Fruit fly (Drosophila melanogaster) whole organism, pupa: Measurements from ENCODE around the gene IntS9.
A peak's percentile ranks its signal among the peaks of the same experiment; 100 is the strongest.

ENCODE experiments used
- CG10348 ChIP-seq: fragments of 200-800 bp; sonication (Bioruptor generic); IDR thresholded peaks from 2 replicates; pipeline ENCODE4 v1.3.6; 2022; ENCODE audit warnings: missing biosample characterization, missing genetic modification characterization
- CG12605 ChIP-seq: fragments of 200-800 bp; sonication (Bioruptor generic); IDR thresholded peaks from 2 replicates; pipeline ENCODE4 v1.3.6; 2022; ENCODE audit warnings: missing biosample characterization, missing genetic modification characterization
- CG13204 ChIP-seq: fragments of 200-800 bp; sonication (Bioruptor generic); optimal IDR thresholded peaks from 2 replicates; lab custom pipeline; 2018; ENCODE audit warnings: missing biosample characterization, mild to moderate bottlenecking, missing genetic modification characterization, moderate library complexity
- CG14655 ChIP-seq: fragments of 200-800 bp; sonication (Bioruptor generic); optimal IDR thresholded peaks from 3 replicates; lab custom pipeline; 2017; ENCODE audit warnings: mild to moderate bottlenecking, missing biosample characterization, missing genetic modification reagents, missing genetic modification characterization
- CG15710 ChIP-seq: fragments of 200-800 bp; sonication (Bioruptor generic); optimal IDR thresholded peaks from 2 replicates; lab custom pipeline; 2018; ENCODE audit warnings: missing biosample characterization, mild to moderate bottlenecking, missing genetic modification characterization, moderate library complexity
- CG17806 ChIP-seq: fragments of 200-800 bp; sonication (Bioruptor generic); optimal IDR thresholded peaks from 2 replicates; lab custom pipeline; 2018; ENCODE audit warnings: missing biosample characterization, mild to moderate bottlenecking, missing genetic modification characterization, moderate library complexity
- CG32121 ChIP-seq: fragments of 200-800 bp; sonication (Bioruptor generic); IDR thresholded peaks from 2 replicates; pipeline ENCODE4 v1.3.6; 2022; ENCODE audit warnings: missing biosample characterization, missing genetic modification characterization
- CG34367 ChIP-seq: fragments of 200-800 bp; sonication (Bioruptor generic); optimal IDR thresholded peaks from 2 replicates; lab custom pipeline; 2018; ENCODE audit warnings: missing biosample characterization, mild to moderate bottlenecking, missing genetic modification characterization
- CG4496 ChIP-seq: fragments of 200-800 bp; sonication (Bioruptor generic); IDR thresholded peaks from 3 replicates; pipeline ENCODE4 v1.3.6; 2022; ENCODE audit warnings: missing biosample characterization, missing genetic modification characterization
- CG8159 ChIP-seq: fragments of 200-800 bp; sonication (Bioruptor generic); optimal IDR thresholded peaks from 3 replicates; lab custom pipeline; 2018; ENCODE audit warnings: missing biosample characterization, mild to moderate bottlenecking, missing genetic modification characterization, moderate library complexity
- CG8301 ChIP-seq: fragments of 200-800 bp; sonication (Bioruptor generic); optimal IDR thresholded peaks from 2 replicates; lab custom pipeline; 2018; ENCODE audit warnings: missing biosample characterization, mild to moderate bottlenecking, missing genetic modification characterization
- CG9948 ChIP-seq: fragments of 200-800 bp; sonication (Bioruptor generic); optimal IDR thresholded peaks from 2 replicates; lab custom pipeline; 2018; ENCODE audit warnings: missing biosample characterization, mild to moderate bottlenecking, missing genetic modification characterization, moderate library complexity
- D1 ChIP-seq: fragments of 200-800 bp; sonication (Bioruptor generic); optimal IDR thresholded peaks from 2 replicates; lab custom pipeline; 2018; ENCODE audit warnings: missing biosample characterization, mild to moderate bottlenecking, missing genetic modification characterization, moderate library complexity
- EcR ChIP-seq: fragments of 200-800 bp; sonication (Bioruptor generic); optimal IDR thresholded peaks from 3 replicates; lab custom pipeline; 2019; ENCODE audit warnings: missing biosample characterization, missing genetic modification characterization, mild to moderate bottlenecking, moderate library complexity, missing genetic modification reagents
- Ets98B ChIP-seq: fragments of 200-800 bp; sonication (Bioruptor generic); IDR thresholded peaks from 2 replicates; pipeline ENCODE4 v1.3.6; 2022; ENCODE audit warnings: missing biosample characterization, missing genetic modification characterization
- Pif1A ChIP-seq: fragments of 200-800 bp; sonication (Bioruptor generic); optimal IDR thresholded peaks from 3 replicates; lab custom pipeline; 2016; ENCODE audit warnings: missing biosample characterization, missing genetic modification characterization
- Pif1B ChIP-seq: fragments of 200-800 bp; sonication (Bioruptor generic); optimal IDR thresholded peaks from 3 replicates; lab custom pipeline; 2016; ENCODE audit warnings: missing biosample characterization, missing genetic modification characterization
- Snoo ChIP-seq: fragments of 200-800 bp; sonication (Bioruptor generic); optimal IDR thresholded peaks from 3 replicates; lab custom pipeline; 2017; ENCODE audit warnings: missing biosample characterization, mild to moderate bottlenecking, missing genetic modification characterization, inconsistent platforms
- fd96Ca ChIP-seq: fragments of 200-800 bp; sonication (Bioruptor generic); IDR thresholded peaks from 3 replicates; pipeline ENCODE4 v1.3.6; 2022; ENCODE audit warnings: missing biosample characterization, missing genetic modification characterization
- gl ChIP-seq: fragments of 200-800 bp; sonication (Bioruptor generic); optimal IDR thresholded peaks from 2 replicates; lab custom pipeline; 2018; ENCODE audit warnings: missing biosample characterization, mild to moderate bottlenecking, missing genetic modification characterization
- rn ChIP-seq: fragments of 200-800 bp; sonication (Bioruptor generic); IDR thresholded peaks from 2 replicates; pipeline ENCODE4 v1.3.6; 2022; ENCODE audit warnings: missing biosample characterization, missing genetic modification characterization

IntS9 gene

DNA sequence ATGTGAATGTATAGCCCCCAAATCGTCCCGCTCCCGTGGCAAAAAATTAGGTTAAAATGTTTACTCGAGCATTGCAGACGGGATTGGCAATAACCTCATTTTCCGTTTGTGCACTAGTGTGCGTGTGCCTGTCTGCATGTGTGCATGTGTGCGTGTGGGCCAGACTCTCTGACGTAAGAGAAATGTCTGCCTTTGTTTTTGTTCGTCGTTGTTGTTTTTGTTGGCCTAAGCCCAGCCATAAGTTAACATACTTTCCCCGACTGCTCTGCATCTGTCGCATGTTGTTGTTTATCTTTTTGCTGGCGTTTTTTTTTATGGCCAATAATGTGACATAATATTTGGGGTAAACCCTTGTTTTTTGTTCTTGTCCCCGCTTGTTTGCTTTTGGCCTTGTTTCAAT is 39.9 kb upstream of the IntS9 start:
- TF ChIP-seq Snoo (tag; lab: Kevin White, UChicago) (peak; percentile 64), CG17806 (no peak), CG9948 (no peak), D1 (tag; lab: Kevin White, UChicago) (no peak), gl (no peak), EcR (no peak), CG8159 (no peak)

DNA sequence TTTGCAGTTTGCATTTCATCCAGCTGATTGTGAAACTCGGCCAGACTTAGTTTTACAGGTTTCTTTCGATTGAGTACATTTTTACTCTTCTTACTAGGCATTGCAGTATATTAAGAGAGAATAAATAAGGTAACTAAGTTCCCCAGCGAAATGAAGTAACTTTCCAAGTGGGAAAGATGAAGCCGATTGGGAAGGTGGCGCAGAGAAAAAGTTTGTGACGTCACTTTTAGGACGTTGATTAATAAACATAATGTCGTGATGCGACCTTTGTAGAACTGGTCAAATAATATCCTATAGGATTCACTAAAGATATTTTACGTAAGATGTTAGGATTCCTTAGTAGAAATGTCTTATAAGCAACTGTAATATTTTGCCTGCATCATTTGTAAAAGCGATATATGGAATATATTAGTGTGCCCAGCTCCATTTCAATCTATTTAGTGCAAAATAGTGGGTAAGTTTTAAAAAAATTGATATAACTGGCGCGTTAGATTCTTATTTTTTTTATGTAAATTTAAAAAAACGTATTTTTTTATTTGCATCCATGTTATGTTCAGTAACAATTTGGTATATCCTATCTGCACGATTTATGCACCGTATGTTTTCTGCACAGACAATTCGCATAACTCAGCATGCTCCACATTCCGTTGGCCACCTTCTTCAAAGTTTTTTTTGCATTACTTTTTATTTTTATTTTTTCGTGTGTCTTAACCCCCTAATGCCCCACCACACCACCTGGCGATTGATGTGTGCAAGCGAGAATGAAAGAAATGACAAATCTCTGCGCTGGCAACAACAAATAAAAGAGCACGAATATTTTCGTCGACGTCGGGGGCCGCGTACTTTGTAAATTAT is 38.5 kb upstream of the IntS9 start, which contains the start of gene CG32152:
CG32152 (minus strand) TSS at position 352 of the 855 bp plus-strand sequence.
- TF ChIP-seq CG13204 (no peak), CG32121 (peak; percentile 81), Ets98B (peak; percentile 55; the same call in 1 of the 2 replicates), CG15710 (tag; lab: Kevin White, UChicago) (no peak), CG4496 (peak; percentile 65; the same call in 2 of the 3 replicates)

dm6 chr3L:16141556-16141955 is 36.1 kb upstream of the IntS9 start:
- no peak for TF ChIP-seq CG14655 (GFP tag; lab: Kevin White, UChicago)
- no peak for TF ChIP-seq Pif1A
- TF ChIP-seq CG8159, result no peak
- no peak for TF ChIP-seq Snoo (tag; lab: Kevin White, UChicago)
- no peak for TF ChIP-seq CG13204
- no peak for TF ChIP-seq gl
- TF ChIP-seq CG34367 (tag; lab: Kevin White, UChicago), result no peak
- no peak for TF ChIP-seq CG15710 (tag; lab: Kevin White, UChicago)
- no peak for TF ChIP-seq fd96Ca
- TF ChIP-seq EcR, result no peak
- no peak for TF ChIP-seq rn (GFP tag; lab: Robert Waterston, UW)
- TF ChIP-seq, all 21 proteins: peak for 0

- TF ChIP-seq EcR (no peak), CG13204 (no peak), CG8301 (no peak), fd96Ca (no peak), CG12605 (GFP tag; lab: Robert Waterston, UW) (no peak), CG9948 (no peak), CG34367 (tag; lab: Kevin White, UChicago) (no peak), CG32121 (no peak), gl (no peak), CG15710 (tag; lab: Kevin White, UChicago) (no peak), Pif1A (no peak), Snoo (tag; lab: Kevin White, UChicago) (no peak), CG17806 (no peak), CG10348 (no peak), CG4496 (no peak), Ets98B (no peak), CG14655 (GFP tag; lab: Kevin White, UChicago) (no peak), CG8159 (no peak), Pif1B (GFP tag; lab: Kevin White, UChicago) (no peak), D1 (tag; lab: Kevin White, UChicago) (no peak)
Measured at dm6 chr3L:16139131-16139530, 33.7 kb upstream of the IntS9 start.

- no peak for TF ChIP-seq CG34367 (tag; lab: Kevin White, UChicago)
- TF ChIP-seq CG8301, result no peak
- TF ChIP-seq Pif1B (GFP tag; lab: Kevin White, UChicago), result no peak
- no peak for TF ChIP-seq CG8159
- TF ChIP-seq rn (GFP tag; lab: Robert Waterston, UW), result no peak
- no peak for TF ChIP-seq EcR
- TF ChIP-seq CG17806, result no peak
Measured at dm6 chr3L:16137779-16138178, 32.4 kb upstream of the IntS9 start, which contains the start of gene CG5157. TSS of gene CG5157 (minus strand) at chr3L:16137879.

dm6 chr3L:16136819-16137553 is 31.6 kb upstream of the IntS9 start:
- TF ChIP-seq Ets98B, result no peak
- TF ChIP-seq D1 (tag; lab: Kevin White, UChicago), result no peak
- TF ChIP-seq, all 21 proteins: peak for 0

DNA sequence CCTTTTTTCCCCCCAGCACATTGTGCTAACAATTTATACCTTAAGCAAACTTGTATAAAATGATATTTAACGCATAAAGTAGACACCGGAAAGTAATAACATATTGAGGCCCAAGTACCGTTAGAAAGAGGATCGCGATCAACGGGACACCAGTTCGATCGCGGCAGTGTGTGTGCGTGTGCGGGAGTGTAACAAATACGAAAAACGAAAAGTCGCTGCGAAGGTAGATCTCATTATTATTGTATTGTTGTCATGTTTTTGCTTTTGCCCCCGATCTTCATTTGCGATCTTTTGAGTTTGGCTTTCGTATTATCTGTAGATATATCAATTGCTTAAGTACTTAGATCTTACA is 26.6 kb upstream of the IntS9 start:
- TF ChIP-seq CG9948, result no peak
- no peak for TF ChIP-seq CG10348
